Worm (Caenorhabditis elegans): ENCODE results near the gene cyk-1.

DNA sequence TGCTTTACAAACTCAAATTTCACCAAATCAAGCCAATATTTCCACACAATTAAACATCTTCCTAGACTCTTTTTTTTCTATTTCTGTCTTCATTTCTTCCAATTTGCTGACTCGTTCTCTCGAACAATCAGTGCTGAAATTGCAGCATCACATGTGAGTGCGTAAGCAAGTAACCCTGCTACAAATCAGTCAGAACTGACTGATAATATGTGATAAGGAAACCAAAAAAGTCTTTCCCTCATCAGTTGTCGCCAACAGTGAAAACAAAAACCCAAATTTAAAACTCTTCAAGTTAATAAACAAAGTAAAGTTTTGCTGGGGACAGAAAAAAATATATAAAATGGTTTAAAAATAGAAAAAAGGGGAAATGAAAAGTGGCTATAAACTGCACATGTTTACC lies 37.5 kb downstream of the cyk-1 start:
- TF ChIP-seq ets-5 (GFP tag; IDR thresholded peaks at IDR 0.05), result no peak
- TF ChIP-seq fkh-10 (GFP tag; optimal IDR thresholded peaks at IDR 0.05), result no peak
- no peak for TF ChIP-seq lin-13 (GFP tag; optimal IDR thresholded peaks at IDR 0.05)
- no peak for TF ChIP-seq aha-1 (tag; optimal IDR thresholded peaks at IDR 0.05)
- TF ChIP-seq unc-62 (GFP tag; optimal IDR thresholded peaks at IDR 0.05), result no peak
- TF ChIP-seq mdl-1 (tag; optimal IDR thresholded peaks at IDR 0.05), result no peak
- no peak for TF ChIP-seq aly-2 (tag; optimal IDR thresholded peaks at IDR 0.05)
- no peak for TF ChIP-seq ces-1 (GFP tag; optimal IDR thresholded peaks at IDR 0.05)
